Fruit fly (Drosophila melanogaster) whole organism, pupa: ENCODE data around the gene Sxl.

Experiments
- CG14655 ChIP-seq: fragments of 200-800 bp; sonication (Bioruptor generic); optimal IDR thresholded peaks from 3 replicates; lab custom pipeline; 2017; ENCODE audit warnings: mild to moderate bottlenecking, missing biosample characterization, missing genetic modification reagents, missing genetic modification characterization
- CG32121 ChIP-seq: fragments of 200-800 bp; sonication (Bioruptor generic); IDR thresholded peaks from 2 replicates; pipeline ENCODE4 v1.3.6; 2022; ENCODE audit warnings: missing biosample characterization, missing genetic modification characterization
- CG4496 ChIP-seq: fragments of 200-800 bp; sonication (Bioruptor generic); IDR thresholded peaks from 3 replicates; pipeline ENCODE4 v1.3.6; 2022; ENCODE audit warnings: missing biosample characterization, missing genetic modification characterization
- CG9948 ChIP-seq: fragments of 200-800 bp; sonication (Bioruptor generic); optimal IDR thresholded peaks from 2 replicates; lab custom pipeline; 2018; ENCODE audit warnings: missing biosample characterization, mild to moderate bottlenecking, missing genetic modification characterization, moderate library complexity
- EcR ChIP-seq: fragments of 200-800 bp; sonication (Bioruptor generic); optimal IDR thresholded peaks from 3 replicates; lab custom pipeline; 2019; ENCODE audit warnings: missing biosample characterization, missing genetic modification characterization, mild to moderate bottlenecking, moderate library complexity, missing genetic modification reagents
- Pif1A ChIP-seq: fragments of 200-800 bp; sonication (Bioruptor generic); optimal IDR thresholded peaks from 3 replicates; lab custom pipeline; 2016; ENCODE audit warnings: missing biosample characterization, missing genetic modification characterization
- Pif1B ChIP-seq: fragments of 200-800 bp; sonication (Bioruptor generic); optimal IDR thresholded peaks from 3 replicates; lab custom pipeline; 2016; ENCODE audit warnings: missing biosample characterization, missing genetic modification characterization
- fd96Ca ChIP-seq: fragments of 200-800 bp; sonication (Bioruptor generic); IDR thresholded peaks from 3 replicates; pipeline ENCODE4 v1.3.6; 2022; ENCODE audit warnings: missing biosample characterization, missing genetic modification characterization
- rn ChIP-seq: fragments of 200-800 bp; sonication (Bioruptor generic); IDR thresholded peaks from 2 replicates; pipeline ENCODE4 v1.3.6; 2022; ENCODE audit warnings: missing biosample characterization, missing genetic modification characterization

- no peak for TF ChIP-seq Pif1B (GFP tag; lab: Kevin White, UChicago)
- no peak for TF ChIP-seq fd96Ca (GFP tag; lab: Robert Waterston, UW)
- no peak for TF ChIP-seq Pif1A (GFP tag; lab: Kevin White, UChicago)
- TF ChIP-seq CG14655 (GFP tag; lab: Kevin White, UChicago), result no peak
- TF ChIP-seq CG4496 (GFP tag; lab: Robert Waterston, UW), result no peak
- TF ChIP-seq CG32121 (GFP tag; lab: Robert Waterston, UW), result no peak
- no peak for TF ChIP-seq CG9948 (tag; lab: Kevin White, UChicago)
- no peak for TF ChIP-seq rn
- no peak for TF ChIP-seq EcR (GFP tag; lab: Kevin White, UChicago)
Measured at dm6 chrX:7034892-7035291, 63.0 kb downstream of the Sxl start.
